Worm (Caenorhabditis elegans): ENCODE measurements around the gene D2089.3.

- TF ChIP-seq him-1 (tag; optimal IDR thresholded peaks at IDR 0.05): no peak
- TF ChIP-seq W03F9.2 (tag; optimal IDR thresholded peaks at IDR 0.05): no peak
- no peak for TF ChIP-seq dao-5 (tag; optimal IDR thresholded peaks at IDR 0.05)
Observed at ce11 chrII:10705347-10705996, 40.5 kb upstream of the D2089.3 start.

Measured in whole organism, L4/young adult.